Worm (Caenorhabditis elegans) whole organism, L3 larva: ENCODE data around the gene K11H12.9.

ENCODE experiments used
- R02D3.7 ChIP-seq: fragments of 150-350 bp; optimal IDR thresholded peaks from 2 replicates; lab custom pipeline; 2014; ENCODE audit warnings: missing biosample characterization, missing genetic modification characterization
- ZK546.5 ChIP-seq: sonication (generic microtip); optimal IDR thresholded peaks from 2 replicates; lab custom pipeline; 2017; ENCODE audit warnings: missing biosample characterization, missing genetic modification characterization
- aly-2 ChIP-seq: fragments of 150-350 bp; optimal IDR thresholded peaks from 2 replicates; lab custom pipeline; 2014; ENCODE audit warnings: missing biosample characterization, missing genetic modification characterization
- ceh-16 ChIP-seq: sonication (generic microtip); optimal IDR thresholded peaks from 2 replicates; lab custom pipeline; 2017; ENCODE audit warnings: missing biosample characterization, missing genetic modification characterization
- ceh-28 ChIP-seq: fragments of 150-350 bp; optimal IDR thresholded peaks from 2 replicates; lab custom pipeline; 2014; ENCODE audit warnings: missing biosample characterization, missing genetic modification reagents, missing genetic modification characterization
- ceh-82 ChIP-seq: fragments of 150-350 bp; optimal IDR thresholded peaks from 2 replicates; lab custom pipeline; 2014; ENCODE audit warnings: missing biosample characterization, missing genetic modification characterization
- ceh-9 ChIP-seq: sonication (generic microtip); optimal IDR thresholded peaks from 2 replicates; lab custom pipeline; 2018; ENCODE audit warnings: missing biosample characterization, missing genetic modification characterization
- daf-12 ChIP-seq: fragments of 150-350 bp; optimal IDR thresholded peaks from 2 replicates; lab custom pipeline; 2014; ENCODE audit warnings: missing biosample characterization, missing genetic modification reagents, missing genetic modification characterization
- egl-27 ChIP-seq: sonication (generic microtip); optimal IDR thresholded peaks from 4 replicates; lab custom pipeline; 2017; ENCODE audit warnings: missing biosample characterization, missing genetic modification reagents, missing genetic modification characterization
- egl-5 ChIP-seq: fragments of 150-350 bp; optimal IDR thresholded peaks from 2 replicates; lab custom pipeline; 2017; ENCODE audit warnings: missing biosample characterization, missing genetic modification reagents, missing genetic modification characterization, inconsistent platforms
- elt-2 ChIP-seq: sonication (generic microtip); optimal IDR thresholded peaks from 2 replicates; lab custom pipeline; 2016; ENCODE audit warnings: missing genetic modification reagents, mild to moderate bottlenecking, missing genetic modification characterization, missing compliant biosample characterization
- eor-1 ChIP-seq, 2 experiments: fragments of 150-350 bp; optimal IDR thresholded peaks; 2 replicates each; lab custom pipeline; 2014 to 2018; ENCODE audit warnings: missing biosample characterization in 2 of 2, missing genetic modification characterization in 2 of 2
- fkh-10 ChIP-seq: sonication (generic microtip); optimal IDR thresholded peaks from 2 replicates; lab custom pipeline; 2017; ENCODE audit warnings: missing biosample characterization, missing genetic modification reagents, missing genetic modification characterization
- fkh-2 ChIP-seq: fragments of 150-350 bp; optimal IDR thresholded peaks from 2 replicates; lab custom pipeline; 2014; ENCODE audit warnings: missing biosample characterization, missing genetic modification reagents, missing genetic modification characterization
- fos-1 ChIP-seq: fragments of 150-350 bp; optimal IDR thresholded peaks from 2 replicates; lab custom pipeline; 2014; ENCODE audit warnings: missing biosample characterization, missing genetic modification characterization
- lin-15B ChIP-seq: fragments of 150-350 bp; optimal IDR thresholded peaks from 2 replicates; lab custom pipeline; 2014; ENCODE audit warnings: missing biosample characterization, missing genetic modification characterization
- lin-39 ChIP-seq: fragments of 150-350 bp; optimal IDR thresholded peaks from 2 replicates; lab custom pipeline; 2018; ENCODE audit warnings: missing biosample characterization, missing genetic modification reagents, missing genetic modification characterization
- lsy-12 ChIP-seq: sonication (generic microtip); optimal IDR thresholded peaks from 2 replicates; lab custom pipeline; 2016; ENCODE audit warnings: mild to moderate bottlenecking, missing genetic modification characterization, missing compliant biosample characterization
- mdl-1 ChIP-seq: fragments of 150-350 bp; optimal IDR thresholded peaks from 2 replicates; lab custom pipeline; 2014; ENCODE audit warnings: missing biosample characterization, missing genetic modification characterization
- mml-1 ChIP-seq: fragments of 150-350 bp; sonication (generic microtip); optimal IDR thresholded peaks from 3 replicates; lab custom pipeline; 2014; ENCODE audit warnings: missing biosample characterization, missing genetic modification characterization
- nhr-12 ChIP-seq: fragments of 150-350 bp; optimal IDR thresholded peaks from 2 replicates; lab custom pipeline; 2014; ENCODE audit warnings: missing biosample characterization, missing genetic modification characterization
- nhr-23 ChIP-seq: fragments of 150-350 bp; optimal IDR thresholded peaks from 2 replicates; lab custom pipeline; 2014; ENCODE audit warnings: missing biosample characterization, missing genetic modification reagents, missing genetic modification characterization
- nhr-237 ChIP-seq: fragments of 150-350 bp; optimal IDR thresholded peaks from 2 replicates; lab custom pipeline; 2014; ENCODE audit warnings: missing biosample characterization, missing genetic modification characterization
- nhr-25 ChIP-seq: sonication (generic microtip); optimal IDR thresholded peaks from 2 replicates; lab custom pipeline; 2017; ENCODE audit warnings: missing biosample characterization, missing genetic modification characterization
- nhr-43 ChIP-seq: sonication (generic microtip); optimal IDR thresholded peaks from 2 replicates; lab custom pipeline; 2016; ENCODE audit warnings: mild to moderate bottlenecking, missing genetic modification characterization, missing compliant biosample characterization; ENCODE audit not compliant: poor library complexity, severe bottlenecking
- nhr-76 ChIP-seq: fragments of 150-350 bp; sonication (generic microtip); optimal IDR thresholded peaks from 5 replicates; lab custom pipeline; 2014; ENCODE audit warnings: missing biosample characterization, missing genetic modification characterization
- nhr-77 ChIP-seq: fragments of 150-350 bp; optimal IDR thresholded peaks from 2 replicates; lab custom pipeline; 2014; ENCODE audit warnings: missing biosample characterization, missing genetic modification characterization
- pha-4 ChIP-seq: fragments of 150-350 bp; optimal IDR thresholded peaks from 2 replicates; lab custom pipeline; 2014; ENCODE audit warnings: missing biosample characterization, missing genetic modification reagents, missing genetic modification characterization
- pqm-1 ChIP-seq: fragments of 150-350 bp; optimal IDR thresholded peaks from 2 replicates; lab custom pipeline; 2017; ENCODE audit warnings: missing biosample characterization, missing genetic modification characterization, inconsistent platforms
- sea-2 ChIP-seq: fragments of 150-350 bp; sonication (generic microtip); optimal IDR thresholded peaks from 4 replicates; lab custom pipeline; 2014; ENCODE audit warnings: missing biosample characterization, missing genetic modification reagents, missing genetic modification characterization
- skn-1 ChIP-seq: fragments of 150-350 bp; optimal IDR thresholded peaks from 2 replicates; lab custom pipeline; 2014; ENCODE audit warnings: missing biosample characterization, missing genetic modification characterization
- tbx-2 ChIP-seq: sonication (generic microtip); optimal IDR thresholded peaks from 2 replicates; lab custom pipeline; 2016; ENCODE audit warnings: mild to moderate bottlenecking, missing genetic modification characterization, missing compliant biosample characterization
- unc-39 ChIP-seq: sonication (generic microtip); optimal IDR thresholded peaks from 4 replicates; lab custom pipeline; 2017; ENCODE audit warnings: missing biosample characterization, missing genetic modification characterization
- zag-1 ChIP-seq: fragments of 150-350 bp; optimal IDR thresholded peaks from 2 replicates; lab custom pipeline; 2014; ENCODE audit warnings: missing biosample characterization, missing genetic modification characterization
- ztf-11 ChIP-seq: fragments of 150-350 bp; optimal IDR thresholded peaks from 2 replicates; lab custom pipeline; 2014; ENCODE audit warnings: missing biosample characterization, missing genetic modification characterization

K11H12.9 gene

ce11 chrIV:622989-623388 is 26.5 kb upstream of the K11H12.9 start:
- TF ChIP-seq aly-2 (tag; lab: Kevin White, UChicago) (no peak), fkh-2 (tag; lab: Kevin White, UChicago) (no peak), tbx-2 (tag; lab: Kevin White, UChicago) (no peak), egl-5 (tag; lab: Kevin White, UChicago) (no peak), elt-2 (tag; lab: Kevin White, UChicago) (no peak), fos-1 (tag; lab: Kevin White, UChicago) (no peak), nhr-25 (no peak), ZK546.5 (tag; lab: Kevin White, UChicago) (no peak), nhr-12 (tag; lab: Kevin White, UChicago) (no peak), mml-1 (tag; lab: Kevin White, UChicago) (no peak), nhr-76 (tag; lab: Kevin White, UChicago) (no peak), ceh-16 (no peak), skn-1 (no peak), eor-1 (tag; optimal IDR thresholded peaks at IDR 0.05; lab: Kevin White, UChicago) (no peak), ceh-9 (tag; lab: Kevin White, UChicago) (no peak), zag-1 (no peak), pqm-1 (no peak), daf-12 (no peak), fkh-10 (GFP tag; lab: Kevin White, UChicago) (no peak), mdl-1 (tag; lab: Kevin White, UChicago) (no peak)
- TF ChIP-seq, all 47 proteins: peak for 0

DNA sequence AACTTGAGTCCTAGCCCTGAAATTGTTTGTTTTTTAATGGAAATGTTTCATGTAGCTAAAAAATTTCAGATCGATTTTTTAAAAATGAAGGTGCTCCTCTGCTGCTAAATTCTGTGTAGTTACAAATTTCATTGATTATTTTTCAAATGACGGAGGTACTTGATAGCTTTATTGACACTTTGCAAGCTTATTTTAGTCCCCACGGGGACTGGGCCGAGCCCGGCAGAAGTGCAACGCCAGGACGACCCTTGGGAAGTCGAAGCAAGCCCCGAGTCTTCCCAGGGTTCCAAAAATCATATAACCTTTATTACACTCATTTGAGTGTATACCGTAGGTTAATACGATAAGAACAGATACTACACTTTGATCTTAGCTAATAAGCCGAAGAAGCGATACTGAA is 25.6 kb upstream of the K11H12.9 start:
- TF ChIP-seq fkh-10 (GFP tag; lab: Kevin White, UChicago) (no peak), nhr-76 (tag; lab: Kevin White, UChicago) (no peak), egl-5 (tag; lab: Kevin White, UChicago) (no peak), nhr-23 (tag; lab: Kevin White, UChicago) (no peak), R02D3.7 (no peak), ZK546.5 (tag; lab: Kevin White, UChicago) (no peak), pqm-1 (no peak), sea-2 (GFP tag; lab: Kevin White, UChicago) (no peak), nhr-12 (tag; lab: Kevin White, UChicago) (no peak), zag-1 (no peak), nhr-25 (no peak), ztf-11 (tag; lab: Kevin White, UChicago) (no peak), unc-39 (tag; lab: Kevin White, UChicago) (no peak), nhr-77 (tag; lab: Kevin White, UChicago) (no peak), lin-39 (tag; lab: Kevin White, UChicago) (no peak)

ce11 chrIV:625947-626548 is 23.4 kb upstream of the K11H12.9 start:
- TF ChIP-seq lsy-12 (tag; lab: Kevin White, UChicago) (no peak), zag-1 (no peak), ceh-82 (tag; lab: Kevin White, UChicago) (no peak), lin-39 (tag; lab: Kevin White, UChicago) (no peak), elt-2 (tag; lab: Kevin White, UChicago) (no peak), pha-4 (tag; lab: Kevin White, UChicago) (no peak), nhr-237 (tag; lab: Kevin White, UChicago) (no peak), tbx-2 (tag; lab: Kevin White, UChicago) (no peak), fos-1 (tag; lab: Kevin White, UChicago) (no peak), nhr-76 (tag; lab: Kevin White, UChicago) (no peak), nhr-43 (tag; lab: Kevin White, UChicago) (no peak), ceh-28 (tag; lab: Kevin White, UChicago) (no peak), R02D3.7 (no peak), egl-27 (no peak), lin-15B (tag; lab: Kevin White, UChicago) (no peak)

DNA sequence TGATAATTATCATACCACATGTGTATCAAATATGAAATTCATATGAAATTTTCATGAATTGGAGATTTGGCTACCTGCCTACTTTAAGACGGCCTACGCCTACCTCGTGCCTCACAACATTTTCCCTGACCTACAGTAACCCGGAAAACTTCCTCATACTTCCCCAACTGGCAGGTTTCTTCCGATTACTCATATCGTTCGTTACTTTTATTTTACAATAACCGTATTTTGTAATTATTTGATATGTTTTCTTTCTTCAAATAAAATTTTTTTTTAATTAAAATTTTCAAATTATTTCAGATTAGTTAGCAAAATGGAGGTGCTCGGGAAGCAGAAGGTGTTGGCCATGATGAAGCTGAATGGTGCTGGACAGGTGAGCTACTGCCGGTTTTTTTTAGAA is 22.2 kb upstream of the K11H12.9 start, which contains the start of gene nhr-76:
nhr-76 (plus strand) TSS at position 301 of the 400 bp plus-strand sequence.
- no peak for TF ChIP-seq nhr-12 (tag; lab: Kevin White, UChicago)
- no peak for TF ChIP-seq skn-1
- no peak for TF ChIP-seq ZK546.5 (tag; lab: Kevin White, UChicago)
- no peak for TF ChIP-seq ceh-9 (tag; lab: Kevin White, UChicago)
- no peak for TF ChIP-seq lsy-12 (tag; lab: Kevin White, UChicago)
- no peak for TF ChIP-seq fkh-2 (tag; lab: Kevin White, UChicago)
